Worm (Caenorhabditis elegans): Measurements from ENCODE around the gene ZK643.2.

DNA sequence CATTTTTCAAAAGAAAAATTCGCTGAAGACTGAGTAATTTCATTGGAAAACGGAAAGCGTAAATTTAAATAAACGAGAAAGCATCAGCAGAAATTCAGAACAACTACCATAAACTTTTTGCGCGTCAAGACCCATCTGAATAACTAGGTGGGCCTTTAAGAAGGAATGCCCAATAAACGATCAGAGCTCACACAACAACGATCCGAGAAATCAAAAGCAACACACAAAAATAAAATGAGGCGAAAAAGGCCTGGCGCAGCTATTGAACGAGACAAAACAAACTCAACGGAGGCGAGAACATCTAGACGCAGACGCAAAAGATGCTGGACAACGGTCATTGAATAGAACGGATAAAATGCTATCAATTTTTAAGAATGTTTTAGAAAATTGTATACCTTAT, 42.5 kb downstream of the ZK643.2 start:
- TF ChIP-seq flt-1 (GFP tag; IDR thresholded peaks at IDR 0.05) (no peak), ztf-29 (GFP tag; IDR thresholded peaks at IDR 0.05) (no peak)
